Worm (Caenorhabditis elegans) whole organism, L4/young adult: ENCODE measurements around the gene srx-13.

ENCODE experiments used
- W03F9.2 ChIP-seq: fragments of 150-350 bp; optimal IDR thresholded peaks from 2 replicates; lab custom pipeline; 2014; ENCODE audit warnings: missing biosample characterization, missing genetic modification characterization
- dao-5 ChIP-seq: sonication (generic microtip); optimal IDR thresholded peaks from 2 replicates; lab custom pipeline; 2016; ENCODE audit warnings: missing genotype, missing genetic modification characterization, moderate library complexity, missing compliant biosample characterization
- him-1 ChIP-seq: sonication (generic microtip); optimal IDR thresholded peaks from 2 replicates; lab custom pipeline; 2016; ENCODE audit warnings: missing genotype, missing genetic modification reagents, missing genetic modification characterization, missing compliant biosample characterization

DNA sequence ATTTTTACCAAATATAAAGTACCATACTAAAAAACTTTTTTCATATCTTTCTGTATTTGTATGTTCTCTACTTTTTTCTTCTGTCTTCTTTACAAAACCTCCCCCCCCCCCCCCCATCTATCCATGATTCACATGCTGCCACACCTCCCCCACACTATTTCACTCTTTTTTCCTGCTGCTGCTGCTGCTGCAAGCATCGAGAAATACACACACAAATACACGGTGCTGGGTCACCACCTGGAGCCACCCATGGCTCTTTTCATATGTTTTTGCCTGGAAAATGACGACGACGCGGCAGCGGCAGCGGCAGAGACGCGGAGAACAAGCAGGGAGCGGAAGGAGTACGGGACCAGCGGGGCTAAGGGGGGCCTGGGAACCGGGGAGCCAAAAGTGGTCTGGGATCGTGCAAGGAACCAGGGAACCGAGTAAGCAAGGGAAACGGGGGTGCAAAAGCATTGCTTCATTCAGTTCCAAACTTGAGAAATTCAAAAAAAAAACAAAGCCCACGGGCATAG is 49.7 kb downstream of the srx-13 start:
- TF ChIP-seq W03F9.2 (no peak), him-1 (no peak), dao-5 (tag; lab: Kevin White, UChicago) (no peak)
